Worm (Caenorhabditis elegans) whole organism, L1 larva: ENCODE data around the gene F14D2.7.

Source experiments
- C04F5.9 ChIP-seq: sonication (generic microtip); optimal IDR thresholded peaks from 2 replicates; lab custom pipeline; 2016; ENCODE audit warnings: missing genetic modification characterization, missing compliant biosample characterization
- aly-2 ChIP-seq: fragments of 150-350 bp; optimal IDR thresholded peaks from 2 replicates; lab custom pipeline; 2014; ENCODE audit warnings: missing biosample characterization, missing genetic modification characterization
- ama-1 ChIP-seq: fragments of 150-350 bp; optimal IDR thresholded peaks from 2 replicates; lab custom pipeline; 2014
- blmp-1 ChIP-seq: fragments of 150-350 bp; optimal IDR thresholded peaks from 2 replicates; lab custom pipeline; 2014; ENCODE audit warnings: missing biosample characterization, missing genetic modification characterization
- egl-27 ChIP-seq, 2 experiments: fragments of 150-350 bp in 1 of 2; sonication (generic microtip); optimal IDR thresholded peaks; 3 replicates each; lab custom pipeline; 2017 to 2018; ENCODE audit warnings: missing biosample characterization in 2 of 2, missing genetic modification characterization in 2 of 2, missing genetic modification reagents in 2 of 2
- fkh-10 ChIP-seq: sonication (generic microtip); optimal IDR thresholded peaks from 2 replicates; lab custom pipeline; 2017; ENCODE audit warnings: missing biosample characterization, missing genetic modification reagents, missing genetic modification characterization
- hlh-4 ChIP-seq: sonication (generic microtip); optimal IDR thresholded peaks from 2 replicates; lab custom pipeline; 2016; ENCODE audit warnings: mild to moderate bottlenecking, missing genetic modification characterization, missing compliant biosample characterization
- isw-1 ChIP-seq: fragments of 200-800 bp; sonication (Bioruptor generic); IDR thresholded peaks from 2 replicates; pipeline ENCODE4 v1.3.6; 2022; ENCODE audit warnings: missing genetic modification characterization, missing compliant biosample characterization
- lin-39 ChIP-seq: fragments of 150-350 bp; optimal IDR thresholded peaks from 2 replicates; lab custom pipeline; 2014; ENCODE audit warnings: missing biosample characterization, missing genetic modification reagents, missing genetic modification characterization
- mep-1 ChIP-seq: fragments of 150-350 bp; optimal IDR thresholded peaks from 2 replicates; lab custom pipeline; 2014; ENCODE audit warnings: missing biosample characterization, missing genetic modification characterization
- nhr-76 ChIP-seq: sonication (generic microtip); optimal IDR thresholded peaks from 2 replicates; lab custom pipeline; 2017; ENCODE audit warnings: missing biosample characterization, missing genetic modification characterization
- nhr-77 ChIP-seq: fragments of 150-350 bp; optimal IDR thresholded peaks from 2 replicates; lab custom pipeline; 2014; ENCODE audit warnings: missing biosample characterization, missing genetic modification characterization
- unc-130 ChIP-seq: fragments of 150-350 bp; optimal IDR thresholded peaks from 2 replicates; lab custom pipeline; 2017; ENCODE audit warnings: missing biosample characterization, missing genetic modification characterization, inconsistent platforms
- unc-62 ChIP-seq: fragments of 150-350 bp; optimal IDR thresholded peaks from 2 replicates; lab custom pipeline; 2014; ENCODE audit warnings: missing biosample characterization, missing genetic modification reagents, missing genetic modification characterization

ce11 chrII:3385736-3386135, 47.3 kb upstream of the F14D2.7 start, which contains the start of gene T06D4.2:
- TF ChIP-seq C04F5.9 (no peak), isw-1 (GFP tag; lab: Robert Waterston, UW) (no peak), unc-62 (GFP tag; lab: Kevin White, UChicago) (no peak), lin-39 (tag; lab: Kevin White, UChicago) (no peak), nhr-77 (tag; lab: Kevin White, UChicago) (no peak), unc-130 (tag; lab: Kevin White, UChicago) (no peak), aly-2 (tag; lab: Kevin White, UChicago) (no peak), blmp-1 (tag; lab: Kevin White, UChicago) (no peak), nhr-76 (tag; lab: Kevin White, UChicago) (no peak), fkh-10 (GFP tag; lab: Kevin White, UChicago) (no peak), mep-1 (no peak), hlh-4 (tag; lab: Kevin White, UChicago) (no peak), egl-27 (tag; optimal IDR thresholded peaks at IDR 0.05; lab: Kevin White, UChicago) (no peak), ama-1 (lab: Kevin White, UChicago) (no peak)
